Worm (Caenorhabditis elegans) whole organism, L1 larva: Measurements from ENCODE around the gene picd-1.

Source experiments
- C34B4.2 ChIP-seq: sonication (generic microtip); optimal IDR thresholded peaks from 2 replicates; lab custom pipeline; 2017; ENCODE audit warnings: mild to moderate bottlenecking, missing genetic modification characterization, missing compliant biosample characterization
- alr-1 ChIP-seq: fragments of 200-800 bp; sonication (Bioruptor generic); optimal IDR thresholded peaks from 2 replicates; lab custom pipeline; 2018; ENCODE audit warnings: borderline replicate concordance, mild to moderate bottlenecking, missing genetic modification characterization, missing compliant biosample characterization
- blmp-1 ChIP-seq: fragments of 150-350 bp; optimal IDR thresholded peaks from 2 replicates; lab custom pipeline; 2014; ENCODE audit warnings: missing biosample characterization, missing genetic modification characterization
- ceh-63 ChIP-seq: fragments of 200-800 bp; sonication (Bioruptor generic); optimal IDR thresholded peaks from 2 replicates; lab custom pipeline; 2018; ENCODE audit warnings: mild to moderate bottlenecking, missing genetic modification characterization, missing compliant biosample characterization
- dpl-1 ChIP-seq, 3 experiments: fragments of 150-350 bp in 2 of 3; sonication (generic microtip) in 1 of 3; optimal IDR thresholded peaks; 2 replicates each; lab custom pipeline; 2014 to 2017; ENCODE audit warnings: missing biosample characterization in 3 of 3, missing genetic modification characterization in 3 of 3, missing genetic modification reagents in 3 of 3
- dsc-1 ChIP-seq: sonication (generic microtip); optimal IDR thresholded peaks from 2 replicates; lab custom pipeline; 2016; ENCODE audit warnings: mild to moderate bottlenecking, missing genetic modification characterization, missing compliant biosample characterization
- efl-1 ChIP-seq, 4 experiments: fragments of 150-350 bp; optimal IDR thresholded peaks in 3 of 4; peaks in 1 of 4; 1 replicate in 1 of 4; 2 replicates in 3 of 4; lab custom pipeline; 2014; ENCODE audit warnings: missing biosample characterization in 2 of 4, missing genetic modification characterization in 2 of 4, missing genetic modification reagents in 2 of 4
- elt-2 ChIP-seq: sonication (generic microtip); optimal IDR thresholded peaks from 2 replicates; lab custom pipeline; 2016; ENCODE audit warnings: missing genetic modification characterization, mild to moderate bottlenecking, inconsistent platforms, missing compliant biosample characterization, missing genetic modification reagents
- elt-3 ChIP-seq, 6 experiments: fragments of 150-350 bp in 1 of 6; sonication (generic microtip); optimal IDR thresholded peaks; 2 replicates each; lab custom pipeline; 2017 to 2018; ENCODE audit warnings: missing biosample characterization in 6 of 6, missing genetic modification characterization in 6 of 6, inconsistent platforms in 1 of 6
- fkh-4 ChIP-seq: sonication (generic microtip); optimal IDR thresholded peaks from 2 replicates; lab custom pipeline; 2016; ENCODE audit warnings: missing compliant biosample characterization, missing genetic modification characterization, borderline replicate concordance
- fkh-8 ChIP-seq: sonication (generic microtip); optimal IDR thresholded peaks from 2 replicates; lab custom pipeline; 2016; ENCODE audit warnings: mild to moderate bottlenecking, missing genetic modification characterization, missing compliant biosample characterization
- hlh-4 ChIP-seq: sonication (generic microtip); optimal IDR thresholded peaks from 2 replicates; lab custom pipeline; 2016; ENCODE audit warnings: mild to moderate bottlenecking, missing genetic modification characterization, missing compliant biosample characterization
- hpl-2 ChIP-seq: fragments of 150-350 bp; optimal IDR thresholded peaks from 2 replicates; lab custom pipeline; 2014; ENCODE audit warnings: missing biosample characterization, missing genetic modification reagents, missing genetic modification characterization
- isw-1 ChIP-seq: fragments of 200-800 bp; sonication (Bioruptor generic); IDR thresholded peaks from 2 replicates; pipeline ENCODE4 v1.3.6; 2022; ENCODE audit warnings: missing genetic modification characterization, missing compliant biosample characterization
- jun-1 ChIP-seq: fragments of 150-350 bp; optimal IDR thresholded peaks from 2 replicates; lab custom pipeline; 2014; ENCODE audit warnings: missing biosample characterization, missing genetic modification reagents, missing genetic modification characterization
- lin-13 ChIP-seq: fragments of 150-350 bp; optimal IDR thresholded peaks from 2 replicates; lab custom pipeline; 2014; ENCODE audit warnings: missing biosample characterization, missing genetic modification reagents, missing genetic modification characterization
- lin-15B ChIP-seq: fragments of 150-350 bp; sonication (generic microtip); optimal IDR thresholded peaks from 3 replicates; lab custom pipeline; 2014; ENCODE audit warnings: missing biosample characterization, missing genetic modification characterization
- lin-35 ChIP-seq, 2 experiments: fragments of 150-350 bp; optimal IDR thresholded peaks; 2 replicates each; lab custom pipeline; 2014; ENCODE audit warnings: missing biosample characterization in 2 of 2, missing genetic modification characterization in 2 of 2, missing genetic modification reagents in 2 of 2
- lsy-2 ChIP-seq, 2 experiments: fragments of 150-350 bp; optimal IDR thresholded peaks; 2 replicates each; lab custom pipeline; 2014; ENCODE audit warnings: missing biosample characterization in 2 of 2, missing genetic modification characterization in 2 of 2
- mab-9 ChIP-seq: fragments of 200-800 bp; sonication (Bioruptor generic); IDR thresholded peaks from 2 replicates; pipeline ENCODE4 v1.3.6; 2022; ENCODE audit warnings: missing genetic modification reagents, missing genetic modification characterization, missing compliant biosample characterization
- nhr-12 ChIP-seq: sonication (generic microtip); optimal IDR thresholded peaks from 2 replicates; lab custom pipeline; 2017; ENCODE audit warnings: missing biosample characterization, missing genetic modification characterization
- nhr-20 ChIP-seq: sonication (generic microtip); optimal IDR thresholded peaks from 2 replicates; lab custom pipeline; 2016; ENCODE audit warnings: mild to moderate bottlenecking, missing genetic modification characterization, missing compliant biosample characterization
- nhr-28 ChIP-seq: fragments of 150-350 bp; optimal IDR thresholded peaks from 2 replicates; lab custom pipeline; 2014; ENCODE audit warnings: missing biosample characterization, missing genetic modification characterization
- nhr-47 ChIP-seq: sonication (generic microtip); optimal IDR thresholded peaks from 2 replicates; lab custom pipeline; 2016; ENCODE audit warnings: mild to moderate bottlenecking, missing genetic modification characterization, moderate library complexity, missing compliant biosample characterization
- nhr-71 ChIP-seq: sonication (generic microtip); optimal IDR thresholded peaks from 2 replicates; lab custom pipeline; 2016; ENCODE audit warnings: mild to moderate bottlenecking, missing genetic modification characterization, moderate library complexity, missing compliant biosample characterization
- nhr-76 ChIP-seq: sonication (generic microtip); optimal IDR thresholded peaks from 2 replicates; lab custom pipeline; 2017; ENCODE audit warnings: missing biosample characterization, missing genetic modification characterization
- nhr-90 ChIP-seq: sonication (generic microtip); optimal IDR thresholded peaks from 2 replicates; lab custom pipeline; 2016; ENCODE audit warnings: mild to moderate bottlenecking, missing genetic modification characterization, missing compliant biosample characterization; ENCODE audit not compliant: poor library complexity
- pag-3 ChIP-seq: sonication (generic microtip); optimal IDR thresholded peaks from 2 replicates; lab custom pipeline; 2017; ENCODE audit warnings: missing genetic modification characterization, mild to moderate bottlenecking, missing compliant biosample characterization, antibody characterized with exemption, borderline replicate concordance; ENCODE audit not compliant: insufficient read depth
- pqm-1 ChIP-seq: sonication (generic microtip); optimal IDR thresholded peaks from 3 replicates; lab custom pipeline; 2017; ENCODE audit warnings: missing biosample characterization, missing genetic modification characterization
- rnt-1 ChIP-seq: sonication (generic microtip); optimal IDR thresholded peaks from 2 replicates; lab custom pipeline; 2016; ENCODE audit warnings: mild to moderate bottlenecking, missing genetic modification characterization, moderate library complexity, missing compliant biosample characterization
- skn-1 ChIP-seq: fragments of 150-350 bp; optimal IDR thresholded peaks from 2 replicates; lab custom pipeline; 2014; ENCODE audit warnings: missing biosample characterization, missing genetic modification characterization
- snpc-4 ChIP-seq: fragments of 150-350 bp; optimal IDR thresholded peaks from 2 replicates; lab custom pipeline; 2014; ENCODE audit warnings: missing biosample characterization, missing genetic modification characterization
- snu-23 ChIP-seq: sonication (generic microtip); optimal IDR thresholded peaks from 2 replicates; lab custom pipeline; 2016; ENCODE audit warnings: missing genetic modification characterization, missing compliant biosample characterization
- sox-4 ChIP-seq: sonication (generic microtip); optimal IDR thresholded peaks from 2 replicates; lab custom pipeline; 2016; ENCODE audit warnings: missing genetic modification characterization, missing compliant biosample characterization
- sptf-1 ChIP-seq: fragments of 150-350 bp; optimal IDR thresholded peaks from 2 replicates; lab custom pipeline; 2014; ENCODE audit warnings: missing biosample characterization, missing genetic modification characterization
- sup-37 ChIP-seq: fragments of 200-800 bp; sonication (Bioruptor generic); optimal IDR thresholded peaks from 2 replicates; lab custom pipeline; 2018; ENCODE audit warnings: mild to moderate bottlenecking, missing genetic modification characterization, missing compliant biosample characterization
- swsn-7 ChIP-seq: sonication (generic microtip); optimal IDR thresholded peaks from 2 replicates; lab custom pipeline; 2016; ENCODE audit warnings: missing genetic modification characterization, missing compliant biosample characterization
- unc-130 ChIP-seq: fragments of 150-350 bp; optimal IDR thresholded peaks from 2 replicates; lab custom pipeline; 2017; ENCODE audit warnings: missing biosample characterization, missing genetic modification characterization, inconsistent platforms
- zag-1 ChIP-seq: fragments of 150-350 bp; optimal IDR thresholded peaks from 2 replicates; lab custom pipeline; 2014; ENCODE audit warnings: missing biosample characterization, missing genetic modification characterization
- zip-4 ChIP-seq: fragments of 200-800 bp; sonication (Bioruptor generic); optimal IDR thresholded peaks from 2 replicates; lab custom pipeline; 2018; ENCODE audit warnings: mild to moderate bottlenecking, missing genetic modification characterization, moderate library complexity, missing compliant biosample characterization

Gene picd-1

DNA sequence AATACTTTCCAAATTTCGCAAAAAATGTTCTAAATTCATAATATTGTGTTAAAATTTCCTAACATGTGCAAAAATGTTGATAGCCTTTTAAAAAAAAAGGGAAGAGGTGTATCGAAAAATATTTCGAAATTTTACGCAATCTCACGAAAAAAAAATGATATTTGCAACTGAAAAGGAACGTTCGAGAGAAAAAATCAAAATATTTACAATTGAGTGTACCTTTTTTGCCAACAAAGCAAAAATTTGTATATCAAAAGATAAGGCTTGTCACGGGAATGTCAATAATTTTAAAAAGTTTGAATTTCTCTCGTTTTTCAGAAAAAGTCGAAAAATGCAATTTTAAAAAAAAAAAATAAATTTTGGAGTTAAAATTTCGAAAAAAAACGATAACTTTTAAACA is 18.9 kb downstream of the picd-1 start:
- TF ChIP-seq lin-15B, result no peak
- TF ChIP-seq sup-37, result no peak
- peak in 1 of 2 experiments; percentile 21 for TF ChIP-seq lsy-2 (tag; optimal IDR thresholded peaks at IDR 0.05; lab: Kevin White, UChicago)
- TF ChIP-seq nhr-28 (tag; lab: Kevin White, UChicago), result no peak
- no peak for TF ChIP-seq sptf-1
- TF ChIP-seq lin-35 (GFP tag; optimal IDR thresholded peaks at IDR 0.05; lab: Kevin White, UChicago), result no peak
- TF ChIP-seq hlh-4 (tag; lab: Kevin White, UChicago), result no peak
- no peak for TF ChIP-seq pqm-1 (tag; lab: Kevin White, UChicago)
- TF ChIP-seq unc-130 (tag; lab: Kevin White, UChicago), result no peak
- TF ChIP-seq pag-3, result no peak
- peak; percentile 39 for TF ChIP-seq skn-1 (tag; lab: Kevin White, UChicago)
- no peak for TF ChIP-seq nhr-90
- TF ChIP-seq jun-1 (tag; lab: Kevin White, UChicago), result no peak
- no peak for TF ChIP-seq snpc-4 (tag; lab: Kevin White, UChicago)
- no peak for TF ChIP-seq dsc-1 (tag; lab: Kevin White, UChicago)
- no peak for TF ChIP-seq dpl-1 (GFP tag; optimal IDR thresholded peaks at IDR 0.05; lab: Kevin White, UChicago)
- no peak for TF ChIP-seq zag-1 (tag; lab: Kevin White, UChicago)
- TF ChIP-seq isw-1 (GFP tag; lab: Robert Waterston, UW), result no peak
- no peak for TF ChIP-seq sox-4 (tag; lab: Kevin White, UChicago)
- no peak for TF ChIP-seq mab-9 (GFP tag; lab: Robert Waterston, UW)
- no peak for TF ChIP-seq nhr-47 (tag; lab: Kevin White, UChicago)
- no peak for TF ChIP-seq nhr-76 (tag; lab: Kevin White, UChicago)
- peak; percentile 69 for TF ChIP-seq zip-4 (GFP tag; lab: Kevin White, UChicago)
- no peak for TF ChIP-seq elt-3 (tag; optimal IDR thresholded peaks at IDR 0.05; lab: Kevin White, UChicago)
- TF ChIP-seq lin-13 (GFP tag; lab: Kevin White, UChicago), result no peak
- no peak for TF ChIP-seq nhr-12 (tag; lab: Kevin White, UChicago)
- TF ChIP-seq alr-1 (tag; lab: Kevin White, UChicago), result no peak
- no peak for TF ChIP-seq snu-23 (GFP tag; lab: Kevin White, UChicago)
- no peak for TF ChIP-seq swsn-7 (tag; lab: Kevin White, UChicago)
- TF ChIP-seq elt-2 (tag; lab: Kevin White, UChicago), result peak; percentile 13
- no peak for TF ChIP-seq fkh-8 (tag; lab: Kevin White, UChicago)
- no peak for TF ChIP-seq rnt-1 (tag; lab: Kevin White, UChicago)
- peak; percentile 5 for TF ChIP-seq nhr-71 (tag; lab: Kevin White, UChicago)
- no peak for TF ChIP-seq hpl-2 (GFP tag; lab: Kevin White, UChicago)
- no peak for TF ChIP-seq blmp-1 (tag; lab: Kevin White, UChicago)
- no peak for TF ChIP-seq fkh-4 (tag; lab: Kevin White, UChicago)
- TF ChIP-seq ceh-63 (GFP tag; lab: Kevin White, UChicago), result no peak
- no peak for TF ChIP-seq C34B4.2 (tag; lab: Kevin White, UChicago)
- TF ChIP-seq nhr-20, result no peak

DNA sequence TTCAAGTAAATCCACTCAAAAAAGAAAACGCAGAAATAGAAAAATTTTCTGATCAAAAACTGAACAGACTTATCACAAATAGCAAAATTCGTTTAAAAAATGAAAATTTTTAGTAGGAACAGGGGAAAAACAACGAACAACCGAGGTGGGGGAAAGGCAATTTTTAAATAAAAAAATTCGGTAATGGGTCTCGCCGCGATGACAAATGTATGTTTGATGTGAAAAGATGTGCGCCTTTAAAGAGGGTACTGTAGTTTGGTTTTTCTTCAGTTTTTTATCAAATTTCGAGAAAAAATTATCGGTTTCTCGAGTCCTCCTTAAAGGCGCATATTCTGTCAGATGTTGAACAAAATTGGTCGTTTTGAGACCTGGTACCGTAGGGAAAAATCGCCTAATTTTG is 19.3 kb downstream of the picd-1 start:
- TF ChIP-seq elt-3 (tag; optimal IDR thresholded peaks at IDR 0.05; lab: Kevin White, UChicago), result no peak
- TF ChIP-seq C34B4.2 (tag; lab: Kevin White, UChicago), result no peak
- TF ChIP-seq fkh-8 (tag; lab: Kevin White, UChicago), result no peak
- no peak for TF ChIP-seq efl-1 (optimal IDR thresholded peaks at IDR 0.05; lab: Kevin White, UChicago)
- peak in 1 of 2 experiments; percentile 75 for TF ChIP-seq efl-1 (GFP tag; optimal IDR thresholded peaks at IDR 0.05 in 1 of 2; lab: Kevin White, UChicago)
